Worm (Caenorhabditis elegans) whole organism, mixed stage, embryonic: ENCODE data around the gene mct-4.

Experiments used
- M03D4.4 ChIP-seq: sonication (generic microtip); optimal IDR thresholded peaks from 2 replicates; lab custom pipeline; 2017; ENCODE audit warnings: mild to moderate bottlenecking, missing genetic modification characterization, missing compliant biosample characterization
- bed-3 ChIP-seq: fragments of 200-800 bp; sonication (Bioruptor generic); optimal IDR thresholded peaks from 3 replicates; lab custom pipeline; 2018; ENCODE audit warnings: mild to moderate bottlenecking, missing genetic modification characterization, moderate library complexity, missing compliant biosample characterization
- blmp-1 ChIP-seq: fragments of 150-350 bp; optimal IDR thresholded peaks from 2 replicates; lab custom pipeline; 2014; ENCODE audit warnings: missing biosample characterization, missing genetic modification characterization
- ceh-39 ChIP-seq: fragments of 150-350 bp; optimal IDR thresholded peaks from 2 replicates; lab custom pipeline; 2014; ENCODE audit warnings: missing biosample characterization, missing genetic modification characterization
- ceh-43 ChIP-seq: fragments of 200-800 bp; sonication (Bioruptor generic); optimal IDR thresholded peaks from 2 replicates; lab custom pipeline; 2018; ENCODE audit warnings: mild to moderate bottlenecking, missing genetic modification characterization, moderate library complexity, missing compliant biosample characterization
- ceh-83 ChIP-seq: fragments of 200-800 bp; sonication (Bioruptor generic); optimal IDR thresholded peaks from 2 replicates; lab custom pipeline; 2018; ENCODE audit warnings: mild to moderate bottlenecking, missing genetic modification characterization, missing compliant biosample characterization
- ces-1 ChIP-seq: fragments of 150-350 bp; optimal IDR thresholded peaks from 2 replicates; lab custom pipeline; 2014; ENCODE audit warnings: missing biosample characterization, missing genetic modification reagents, missing genetic modification characterization
- cnd-1 ChIP-seq: fragments of 200-800 bp; sonication (Bioruptor generic); optimal IDR thresholded peaks from 2 replicates; lab custom pipeline; 2018; ENCODE audit warnings: mild to moderate bottlenecking, missing genetic modification characterization, missing compliant biosample characterization
- drap-1 ChIP-seq: fragments of 200-800 bp; sonication (Bioruptor generic); optimal IDR thresholded peaks from 3 replicates; lab custom pipeline; 2018; ENCODE audit warnings: mild to moderate bottlenecking, missing genetic modification characterization, missing compliant biosample characterization
- elt-1 ChIP-seq: sonication (generic microtip); optimal IDR thresholded peaks from 2 replicates; lab custom pipeline; 2017; ENCODE audit warnings: missing genetic modification characterization, mild to moderate bottlenecking, missing compliant biosample characterization, antibody characterized with exemption, moderate library complexity, borderline replicate concordance; ENCODE audit not compliant: insufficient read depth
- elt-3 ChIP-seq: fragments of 150-350 bp; optimal IDR thresholded peaks from 2 replicates; lab custom pipeline; 2014; ENCODE audit warnings: missing biosample characterization, missing genetic modification characterization
- flh-1 ChIP-seq: fragments of 200-800 bp; sonication (Bioruptor generic); optimal IDR thresholded peaks from 2 replicates; lab custom pipeline; 2018; ENCODE audit warnings: mild to moderate bottlenecking, missing genetic modification characterization, moderate library complexity, missing compliant biosample characterization
- ham-2 ChIP-seq: fragments of 200-800 bp; sonication (Bioruptor generic); optimal IDR thresholded peaks from 2 replicates; lab custom pipeline; 2018; ENCODE audit warnings: mild to moderate bottlenecking, missing genetic modification characterization, missing compliant biosample characterization
- hlh-1 ChIP-seq: fragments of 150-350 bp; optimal IDR thresholded peaks from 2 replicates; lab custom pipeline; 2014; ENCODE audit warnings: missing biosample characterization, missing genetic modification reagents, missing genetic modification characterization
- lin-13 ChIP-seq: fragments of 150-350 bp; optimal IDR thresholded peaks from 2 replicates; lab custom pipeline; 2014; ENCODE audit warnings: missing biosample characterization, missing genetic modification characterization
- lin-32 ChIP-seq: fragments of 200-800 bp; sonication (Bioruptor generic); optimal IDR thresholded peaks from 2 replicates; lab custom pipeline; 2018; ENCODE audit warnings: mild to moderate bottlenecking, missing genetic modification characterization, missing compliant biosample characterization
- lsy-2 ChIP-seq: fragments of 150-350 bp; optimal IDR thresholded peaks from 2 replicates; lab custom pipeline; 2014; ENCODE audit warnings: missing biosample characterization, missing genetic modification characterization
- mab-5 ChIP-seq: fragments of 150-350 bp; optimal IDR thresholded peaks from 2 replicates; lab custom pipeline; 2014; ENCODE audit warnings: missing biosample characterization, missing genetic modification characterization
- mep-1 ChIP-seq: fragments of 150-350 bp; optimal IDR thresholded peaks from 2 replicates; lab custom pipeline; 2017; ENCODE audit warnings: missing biosample characterization, missing genetic modification reagents, missing genetic modification characterization, inconsistent platforms
- mls-2 ChIP-seq: sonication (generic microtip); optimal IDR thresholded peaks from 2 replicates; lab custom pipeline; 2016; ENCODE audit warnings: mild to moderate bottlenecking, missing genetic modification characterization, moderate library complexity, missing compliant biosample characterization
- nhr-12 ChIP-seq: fragments of 150-350 bp; optimal IDR thresholded peaks from 2 replicates; lab custom pipeline; 2014; ENCODE audit warnings: missing biosample characterization, missing genetic modification characterization
- nhr-2 ChIP-seq: fragments of 150-350 bp; optimal IDR thresholded peaks from 2 replicates; lab custom pipeline; 2014; ENCODE audit warnings: missing biosample characterization, missing genetic modification characterization
- nhr-237 ChIP-seq: fragments of 150-350 bp; optimal IDR thresholded peaks from 2 replicates; lab custom pipeline; 2014; ENCODE audit warnings: missing biosample characterization, missing genetic modification characterization
- nhr-28 ChIP-seq: fragments of 150-350 bp; optimal IDR thresholded peaks from 2 replicates; lab custom pipeline; 2014; ENCODE audit warnings: missing biosample characterization, missing genetic modification characterization
- nhr-76 ChIP-seq: sonication (generic microtip); optimal IDR thresholded peaks from 2 replicates; lab custom pipeline; 2017; ENCODE audit warnings: missing biosample characterization, missing genetic modification characterization
- pha-4 ChIP-seq: fragments of 150-350 bp; optimal IDR thresholded peaks from 2 replicates; lab custom pipeline; 2018; ENCODE audit warnings: missing biosample characterization, missing genetic modification reagents, missing genetic modification characterization
- sem-2 ChIP-seq: fragments of 200-800 bp; sonication (Bioruptor generic); optimal IDR thresholded peaks from 2 replicates; lab custom pipeline; 2018; ENCODE audit warnings: mild to moderate bottlenecking, missing genetic modification characterization, missing compliant biosample characterization
- snpc-4 ChIP-seq: fragments of 150-350 bp; optimal IDR thresholded peaks from 2 replicates; lab custom pipeline; 2014; ENCODE audit warnings: missing biosample characterization, missing genetic modification characterization
- sptf-1 ChIP-seq: sonication (generic microtip); optimal IDR thresholded peaks from 2 replicates; lab custom pipeline; 2017; ENCODE audit warnings: mild to moderate bottlenecking, missing genetic modification characterization, moderate library complexity, missing compliant biosample characterization
- tbx-8 ChIP-seq: fragments of 200-800 bp; sonication (Bioruptor generic); optimal IDR thresholded peaks from 2 replicates; lab custom pipeline; 2018; ENCODE audit warnings: mild to moderate bottlenecking, missing genetic modification characterization, moderate library complexity, missing compliant biosample characterization
- unc-120 ChIP-seq: sonication (generic microtip); optimal IDR thresholded peaks from 2 replicates; lab custom pipeline; 2017; ENCODE audit warnings: missing genetic modification characterization, missing compliant biosample characterization; ENCODE audit not compliant: poor library complexity, severe bottlenecking
- unc-39 ChIP-seq: fragments of 150-350 bp; optimal IDR thresholded peaks from 2 replicates; lab custom pipeline; 2014; ENCODE audit warnings: missing biosample characterization, missing genetic modification characterization
- unc-62 ChIP-seq: fragments of 150-350 bp; optimal IDR thresholded peaks from 2 replicates; lab custom pipeline; 2014; ENCODE audit warnings: missing biosample characterization, missing genetic modification reagents, missing genetic modification characterization
- zip-8 ChIP-seq: fragments of 150-350 bp; optimal IDR thresholded peaks from 2 replicates; lab custom pipeline; 2014; ENCODE audit warnings: missing biosample characterization, missing genetic modification characterization
- ztf-11 ChIP-seq: fragments of 150-350 bp; optimal IDR thresholded peaks from 2 replicates; lab custom pipeline; 2014; ENCODE audit warnings: missing biosample characterization, missing genetic modification characterization

mct-4 gene

DNA sequence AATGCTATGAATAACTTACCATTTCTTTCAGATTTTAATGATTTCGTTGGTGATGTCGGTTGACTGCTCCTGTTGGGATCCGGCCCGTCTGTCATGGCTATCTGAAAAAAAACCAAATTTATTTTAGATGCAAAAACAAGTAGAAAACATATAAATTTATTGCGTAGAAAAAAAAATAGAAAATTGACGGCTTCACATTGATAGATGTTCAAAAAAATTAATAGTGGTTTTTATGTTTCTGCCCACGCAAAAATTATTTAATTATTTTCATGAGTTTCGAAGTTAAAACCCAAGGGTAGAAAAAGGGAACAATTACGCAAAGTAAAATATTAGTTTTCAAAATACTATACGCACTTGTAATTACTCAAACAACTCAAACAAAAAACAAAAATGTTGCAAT lies at the start of gene mct-4:
TSS of gene mct-4 (minus strand) at position 101 of the 400 bp plus-strand sequence.
- TF ChIP-seq mep-1 (tag; lab: Kevin White, UChicago) (no peak), nhr-28 (no peak), drap-1 (GFP tag; lab: Kevin White, UChicago) (no peak), nhr-237 (tag; lab: Kevin White, UChicago) (no peak), mls-2 (tag; lab: Kevin White, UChicago) (no peak), lin-32 (no peak), bed-3 (no peak), ceh-39 (no peak), elt-3 (tag; lab: Kevin White, UChicago) (no peak), zip-8 (tag; lab: Kevin White, UChicago) (no peak), nhr-76 (tag; lab: Kevin White, UChicago) (no peak)

- no peak for TF ChIP-seq elt-1 (tag; lab: Kevin White, UChicago)
These were observed 49.5 kb upstream of the mct-4 start for ce11 chrX:4979060-4979459.

ce11 chrX:4978103-4978502 lies 48.5 kb upstream of the mct-4 start:
- peak; percentile 21 for TF ChIP-seq M03D4.4 (tag; lab: Kevin White, UChicago)
- no peak for TF ChIP-seq ztf-11 (tag; lab: Kevin White, UChicago)
- peak; percentile 64 for TF ChIP-seq ces-1 (GFP tag; lab: Kevin White, UChicago)
- TF ChIP-seq cnd-1 (tag; lab: Kevin White, UChicago): peak; percentile 22

DNA sequence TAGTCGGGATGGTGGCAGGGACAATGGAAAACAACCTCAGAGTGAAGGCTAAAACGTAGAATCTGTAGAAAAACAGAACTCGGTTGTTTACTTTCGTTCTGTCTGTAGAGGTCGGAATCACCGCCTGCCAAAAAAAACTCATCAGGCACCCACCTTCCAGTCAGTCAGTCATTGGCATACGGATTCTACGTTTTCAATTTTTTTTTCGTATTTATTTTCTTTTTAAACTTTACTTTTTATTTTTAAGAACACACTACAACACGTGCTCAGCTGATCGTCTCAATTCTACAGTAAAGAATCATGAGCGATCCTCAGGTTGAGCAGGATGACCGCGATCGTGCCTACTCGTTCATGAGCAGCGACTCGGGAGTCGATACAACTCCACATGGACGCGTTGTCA lies 47.0 kb upstream of the mct-4 start, which contains the start of gene lfi-1:
TSS of gene lfi-1 (plus strand) at position 301 of the 400 bp plus-strand sequence.
- TF ChIP-seq nhr-28 (no peak), mab-5 (no peak), pha-4 (no peak), blmp-1 (tag; lab: Kevin White, UChicago) (no peak), bed-3 (no peak)

- TF ChIP-seq bed-3 (no peak), lsy-2 (tag; lab: Kevin White, UChicago) (no peak), unc-39 (tag; lab: Kevin White, UChicago) (no peak)
These were observed 44.9 kb upstream of the mct-4 start for ce11 chrX:4974486-4974885.

- TF ChIP-seq lin-13 (tag; lab: Kevin White, UChicago) (peak; percentile 55), tbx-8 (GFP tag; lab: Kevin White, UChicago) (peak; percentile 27), flh-1 (GFP tag; lab: Kevin White, UChicago) (no peak), ham-2 (GFP tag; lab: Kevin White, UChicago) (peak; percentile 5), lin-32 (peak; percentile 88), ceh-39 (no peak), hlh-1 (peak; percentile 96), unc-39 (tag; lab: Kevin White, UChicago) (no peak), cnd-1 (tag; lab: Kevin White, UChicago) (peak; percentile 73), elt-1 (tag; lab: Kevin White, UChicago) (peak; percentile 12), M03D4.4 (tag; lab: Kevin White, UChicago) (no peak), unc-62 (GFP tag; lab: Kevin White, UChicago) (peak; percentile 25), lsy-2 (tag; lab: Kevin White, UChicago) (no peak), sptf-1 (tag; lab: Kevin White, UChicago) (peak; percentile 43)
These were observed 42.6 kb upstream of the mct-4 start for ce11 chrX:4972039-4972581.

DNA sequence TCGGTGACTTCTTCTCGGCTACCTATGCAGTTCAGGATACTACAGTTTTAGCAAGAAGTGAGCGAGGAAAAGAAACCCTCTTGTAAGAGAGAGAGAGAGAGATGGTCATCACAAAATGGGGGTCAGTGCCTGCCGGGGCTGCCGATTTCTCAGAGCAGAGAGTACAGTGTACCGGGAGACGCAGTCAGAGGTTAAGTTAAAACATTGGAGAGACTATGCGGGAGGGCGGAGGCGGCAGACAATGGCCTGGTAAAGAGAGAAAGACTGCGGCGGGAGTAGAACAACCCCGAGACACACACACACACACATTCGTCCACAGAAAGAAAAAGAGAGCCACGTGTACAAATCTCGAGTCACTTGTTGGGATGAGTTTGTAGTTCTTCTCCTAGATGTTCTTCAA lies 41.9 kb upstream of the mct-4 start:
- TF ChIP-seq tbx-8 (GFP tag; lab: Kevin White, UChicago): no peak
- no peak for TF ChIP-seq unc-62 (GFP tag; lab: Kevin White, UChicago)
- TF ChIP-seq ces-1 (GFP tag; lab: Kevin White, UChicago): peak; percentile 11
- no peak for TF ChIP-seq lin-13 (tag; lab: Kevin White, UChicago)
- TF ChIP-seq ceh-83: no peak
- TF ChIP-seq nhr-76 (tag; lab: Kevin White, UChicago): no peak
- TF ChIP-seq snpc-4 (tag; lab: Kevin White, UChicago): no peak
- no peak for TF ChIP-seq bed-3
- no peak for TF ChIP-seq mls-2 (tag; lab: Kevin White, UChicago)
- TF ChIP-seq lin-32: no peak
- TF ChIP-seq blmp-1 (tag; lab: Kevin White, UChicago): no peak
- TF ChIP-seq unc-120 (tag; lab: Kevin White, UChicago): peak; percentile 61
- no peak for TF ChIP-seq pha-4
- TF ChIP-seq nhr-2 (tag; lab: Kevin White, UChicago): no peak
- no peak for TF ChIP-seq ztf-11 (tag; lab: Kevin White, UChicago)
- no peak for TF ChIP-seq elt-1 (tag; lab: Kevin White, UChicago)
- no peak for TF ChIP-seq flh-1 (GFP tag; lab: Kevin White, UChicago)
- TF ChIP-seq lsy-2 (tag; lab: Kevin White, UChicago): no peak
- peak; percentile 5 for TF ChIP-seq ham-2 (GFP tag; lab: Kevin White, UChicago)
- TF ChIP-seq sem-2 (GFP tag; lab: Kevin White, UChicago): no peak
- no peak for TF ChIP-seq nhr-12 (tag; lab: Kevin White, UChicago)
- no peak for TF ChIP-seq cnd-1 (tag; lab: Kevin White, UChicago)
- no peak for TF ChIP-seq zip-8 (tag; lab: Kevin White, UChicago)
- no peak for TF ChIP-seq unc-39 (tag; lab: Kevin White, UChicago)
- no peak for TF ChIP-seq ceh-43
- peak; percentile 23 for TF ChIP-seq hlh-1
- no peak for TF ChIP-seq mep-1 (tag; lab: Kevin White, UChicago)
